Fruit fly (Drosophila melanogaster): ENCODE measurements around the gene CG13607.
A peak's percentile ranks its signal among the peaks of the same experiment; 100 is the strongest.

The CG13607 gene

DNA sequence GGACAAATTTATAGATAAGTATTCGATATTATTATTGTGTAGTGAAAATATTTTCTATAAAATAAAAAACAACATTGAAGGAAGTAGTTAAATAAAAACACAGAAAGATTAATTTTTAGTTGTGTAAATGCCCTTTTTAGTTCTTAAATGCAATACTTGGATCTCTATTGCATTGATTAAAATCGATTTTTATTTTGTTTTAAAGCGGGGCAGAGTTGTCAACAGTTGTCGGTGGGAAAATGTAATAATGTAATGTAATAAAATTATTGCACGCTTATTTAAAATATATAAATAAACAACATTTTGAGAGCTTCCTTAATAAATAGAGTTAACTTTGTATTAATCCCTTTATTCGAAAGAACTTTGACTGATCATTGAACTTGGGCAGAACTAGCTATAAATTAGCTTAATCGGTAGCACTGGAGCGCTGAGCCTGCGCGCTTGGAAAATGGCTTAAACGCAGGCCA is 47.5 kb upstream of the CG13607 start, which contains the start of gene Apc2 (continued):
- TF ChIP-seq CG10431 (GFP tag; optimal IDR thresholded peaks at IDR 0.05) (no peak), CG5953 (GFP tag; IDR thresholded peaks at IDR 0.05) (no peak), hth (optimal IDR thresholded peaks at IDR 0.05) (no peak), otp (GFP tag; IDR thresholded peaks at IDR 0.05) (no peak), vvl (GFP tag; IDR thresholded peaks at IDR 0.05) (peak; percentile 63), CG9932 (GFP tag; IDR thresholded peaks at IDR 0.05) (peak; percentile 75), oc (tag; optimal IDR thresholded peaks at IDR 0.05) (no peak), cg (GFP tag; optimal IDR thresholded peaks at IDR 0.05) (no peak), Mes4 (GFP tag; optimal IDR thresholded peaks at IDR 0.05) (no peak), CG1647 (GFP tag; optimal IDR thresholded peaks at IDR 0.05) (no peak), shn (GFP tag; optimal IDR thresholded peaks at IDR 0.05) (no peak), caup (GFP tag; optimal IDR thresholded peaks at IDR 0.05; ENCODE audit: severe bottlenecking) (peak; percentile 43), CG15073 (GFP tag; optimal IDR thresholded peaks at IDR 0.05) (no peak), CG11085 (GFP tag; IDR thresholded peaks at IDR 0.05) (no peak), CG4404 (GFP tag; IDR thresholded peaks at IDR 0.05) (peak; percentile 56), CG3726 (GFP tag; IDR thresholded peaks at IDR 0.05) (no peak), knrl (GFP tag; IDR thresholded peaks at IDR 0.05; ENCODE audit: partially characterized antibody) (peak; percentile 46; the same call in 1 of the 3 replicates), dati (GFP tag; IDR thresholded peaks at IDR 0.05) (no peak), so (GFP tag; IDR thresholded peaks at IDR 0.05) (no peak), CG32532 (GFP tag; IDR thresholded peaks at IDR 0.05) (peak; percentile 74), dmrt11E (tag; optimal IDR thresholded peaks at IDR 0.05) (peak; percentile 64), sim (GFP tag; IDR thresholded peaks at IDR 0.05) (no peak), lola (GFP tag; optimal IDR thresholded peaks at IDR 0.05) (peak in 1 of 3 experiments; percentile 68), CG5180 (GFP tag; optimal IDR thresholded peaks at IDR 0.05) (no peak), CHES-1-like (GFP tag; optimal IDR thresholded peaks at IDR 0.05) (no peak), CG7786 (GFP tag; optimal IDR thresholded peaks at IDR 0.05) (no peak), Med (GFP tag) (peak; percentile 77), amos (GFP tag; IDR thresholded peaks at IDR 0.05; ENCODE audit: partially characterized antibody) (peak; percentile 52), H15 (GFP tag; IDR thresholded peaks at IDR 0.05) (no peak), ken (GFP tag; IDR thresholded peaks at IDR 0.05) (peak; percentile 59; the same call in 2 of the 3 replicates), CG14667 (GFP tag; IDR thresholded peaks at IDR 0.05) (peak; percentile 28; the same call in 1 of the 2 replicates), mirr (GFP tag; optimal IDR thresholded peaks at IDR 0.05) (no peak), wek (GFP tag; optimal IDR thresholded peaks at IDR 0.05) (no peak), hbn (GFP tag; IDR thresholded peaks at IDR 0.05; ENCODE audit: partially characterized antibody) (no peak; the same call in 1 of the 2 replicates), CG42726 (GFP tag; IDR thresholded peaks at IDR 0.05; ENCODE audit: partially characterized antibody) (no peak), CG11695 (GFP tag; IDR thresholded peaks at IDR 0.05) (no peak), Bdp1 (GFP tag; optimal IDR thresholded peaks at IDR 0.05) (peak; percentile 14), BEAF-32 (GFP tag; optimal IDR thresholded peaks at IDR 0.05) (peak; percentile 77), croc (GFP tag; conservative IDR thresholded peaks at IDR 0.05) (no peak), CG8359 (GFP tag; optimal IDR thresholded peaks at IDR 0.05; ENCODE audit: borderline replicate concordance) (no peak), bcd (GFP tag; optimal IDR thresholded peaks at IDR 0.05) (peak; percentile 57), CG31441 (GFP tag; IDR thresholded peaks at IDR 0.05) (peak; percentile 70), tin (GFP tag; optimal IDR thresholded peaks at IDR 0.05) (peak; percentile 56), eve (GFP tag; optimal IDR thresholded peaks at IDR 0.05) (no peak), CG4282 (GFP tag; optimal IDR thresholded peaks at IDR 0.05) (no peak), CG14050 (GFP tag; IDR thresholded peaks at IDR 0.05) (no peak), dan (GFP tag; IDR thresholded peaks at IDR 0.05) (no peak), GATAe (GFP tag; conservative IDR thresholded peaks at IDR 0.05) (no peak), ems (GFP tag; optimal IDR thresholded peaks at IDR 0.05) (peak; percentile 19), nmo (GFP tag; optimal IDR thresholded peaks at IDR 0.05) (peak; percentile 77), CG17829 (tag; optimal IDR thresholded peaks at IDR 0.05) (peak; percentile 70)
